Worm (Caenorhabditis elegans) whole organism, dauer: ENCODE data around the gene smf-3.

Experiments used
- unc-62 ChIP-seq: sonication (generic microtip); optimal IDR thresholded peaks from 2 replicates; lab custom pipeline; 2017; ENCODE audit warnings: missing biosample characterization, missing genetic modification reagents, missing genetic modification characterization

smf-3 gene

DNA sequence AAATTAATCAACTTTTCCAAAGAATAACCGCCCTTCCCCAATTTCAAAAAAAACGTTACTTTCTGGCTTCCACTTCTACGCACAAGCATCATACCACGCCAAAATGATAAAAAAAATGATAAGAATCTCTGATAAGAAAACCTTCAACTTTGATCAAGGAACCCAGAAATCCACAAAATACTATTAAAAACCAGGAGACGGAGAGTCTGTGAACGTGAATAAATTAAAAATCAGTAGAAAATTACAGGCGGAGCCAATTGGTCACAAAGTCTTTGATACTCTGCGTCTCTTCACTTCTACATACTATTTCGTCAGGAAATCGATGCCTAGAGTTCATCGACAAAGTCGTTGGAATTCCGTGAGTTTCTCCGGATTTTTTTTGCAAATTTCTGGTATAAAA is at the start of gene smf-3:
TSS of gene smf-3 (plus strand) at position 259 of the 400 bp plus-strand sequence.
- no peak for TF ChIP-seq unc-62 (GFP tag; lab: Kevin White, UChicago)

DNA sequence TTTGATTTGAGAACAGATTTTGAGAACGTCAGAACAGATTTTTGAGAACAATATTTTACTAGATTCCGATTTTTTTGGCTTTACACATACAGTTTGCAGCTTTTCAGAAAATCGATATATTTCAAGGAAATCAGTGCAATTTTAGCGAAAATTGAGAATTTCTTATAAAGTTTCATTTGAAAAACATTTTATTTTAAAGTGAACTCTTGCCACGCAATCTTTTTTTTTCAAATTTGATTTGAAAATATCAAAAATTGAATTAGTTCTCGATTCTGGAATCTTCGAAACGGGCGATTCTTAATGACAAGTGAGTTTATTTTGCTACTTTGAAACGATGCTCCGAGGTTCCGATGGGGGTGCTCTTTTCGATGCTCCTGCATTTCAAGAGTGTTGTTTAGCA is 46.6 kb upstream of the smf-3 start, which contains the start of gene Y69A2AR.51:
TSS of gene Y69A2AR.51 (plus strand) at position 301 of the 400 bp plus-strand sequence.
- TF ChIP-seq unc-62 (GFP tag; lab: Kevin White, UChicago): no peak

DNA sequence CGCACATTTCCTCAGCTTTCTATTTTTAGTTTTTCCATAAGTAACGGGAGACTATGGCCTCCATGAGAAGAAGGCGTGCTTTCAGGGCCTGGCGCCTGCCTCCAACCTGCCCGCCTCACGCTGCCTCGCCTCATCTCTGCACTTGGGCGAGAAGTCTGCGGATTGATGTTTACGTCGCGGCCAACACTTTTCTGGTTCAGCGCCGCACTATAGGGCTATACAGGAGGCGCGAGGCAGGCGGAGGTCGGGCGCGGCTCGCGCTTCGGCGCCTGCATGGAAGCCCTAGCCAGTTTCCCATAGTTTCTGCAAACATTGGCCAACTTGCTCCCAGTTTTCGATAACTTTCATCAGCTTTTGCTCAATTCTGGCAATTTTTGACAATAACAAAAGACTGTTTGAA is 45.5 kb upstream of the smf-3 start:
- TF ChIP-seq unc-62 (GFP tag; lab: Kevin White, UChicago): no peak

DNA sequence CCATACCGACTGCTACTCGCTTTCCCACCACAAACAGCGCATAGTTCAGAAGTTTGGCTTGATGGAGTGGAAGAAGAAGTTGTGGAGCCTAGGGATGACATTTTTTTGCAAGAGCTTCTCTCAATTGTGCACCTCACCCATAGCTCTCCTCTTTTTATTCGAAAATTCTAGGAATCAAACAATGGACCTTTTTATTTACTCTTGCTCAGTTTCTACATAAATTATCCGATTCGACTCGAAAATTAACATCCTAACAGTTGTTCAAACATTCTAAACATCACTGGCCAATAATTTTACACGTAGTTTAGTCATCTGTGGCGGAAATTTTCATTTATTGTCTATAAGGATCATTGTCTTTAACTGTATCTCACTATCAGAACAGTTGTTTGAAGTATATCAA is 37.2 kb upstream of the smf-3 start, which contains the start of gene nhr-242:
TSS of gene nhr-242 (minus strand) at position 101 of the 400 bp plus-strand sequence.
- TF ChIP-seq unc-62 (GFP tag; lab: Kevin White, UChicago): no peak

DNA sequence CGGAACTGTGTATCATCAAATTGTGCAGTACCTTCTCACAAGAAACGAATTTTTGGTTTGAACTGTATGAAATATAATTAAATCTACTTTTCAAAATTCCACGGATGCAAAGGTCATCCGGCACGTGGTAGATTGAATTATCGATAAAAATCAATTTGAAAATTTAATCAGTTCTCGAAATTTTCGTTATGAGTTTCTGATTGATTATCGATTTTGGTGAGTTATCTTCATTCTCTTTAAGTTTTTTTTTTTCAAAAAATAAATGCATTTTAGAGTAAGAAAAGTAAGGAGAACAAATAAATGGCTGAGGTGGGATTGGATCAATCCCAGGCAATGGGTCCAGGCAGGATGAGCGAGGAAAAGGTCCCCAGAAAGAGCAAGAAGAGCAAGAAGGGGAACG is 21.3 kb upstream of the smf-3 start, which contains the start of gene Y69A2AR.47:
TSS of gene Y69A2AR.47 (plus strand) at position 301 of the 400 bp plus-strand sequence.
- TF ChIP-seq unc-62 (GFP tag; lab: Kevin White, UChicago): no peak

DNA sequence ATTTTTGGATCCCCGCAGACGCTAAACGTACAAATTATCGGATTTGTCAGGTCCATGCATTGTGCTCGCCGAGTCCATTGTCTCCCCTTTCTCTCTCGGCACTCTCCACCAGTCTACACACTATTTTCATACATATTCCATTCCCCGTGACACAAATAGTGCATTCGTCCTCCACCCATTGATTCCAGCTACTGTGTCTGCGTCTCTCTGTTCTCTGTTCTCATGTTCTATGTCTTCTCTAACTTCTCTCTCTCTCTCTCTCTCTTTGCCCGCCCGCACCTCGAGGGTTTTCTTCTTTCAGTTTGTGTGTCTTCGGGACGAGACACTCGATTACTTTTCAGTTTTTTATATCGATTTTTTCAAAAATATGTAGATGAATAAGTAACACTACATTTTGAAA is 19.0 kb upstream of the smf-3 start:
- no peak for TF ChIP-seq unc-62 (GFP tag; lab: Kevin White, UChicago)

DNA sequence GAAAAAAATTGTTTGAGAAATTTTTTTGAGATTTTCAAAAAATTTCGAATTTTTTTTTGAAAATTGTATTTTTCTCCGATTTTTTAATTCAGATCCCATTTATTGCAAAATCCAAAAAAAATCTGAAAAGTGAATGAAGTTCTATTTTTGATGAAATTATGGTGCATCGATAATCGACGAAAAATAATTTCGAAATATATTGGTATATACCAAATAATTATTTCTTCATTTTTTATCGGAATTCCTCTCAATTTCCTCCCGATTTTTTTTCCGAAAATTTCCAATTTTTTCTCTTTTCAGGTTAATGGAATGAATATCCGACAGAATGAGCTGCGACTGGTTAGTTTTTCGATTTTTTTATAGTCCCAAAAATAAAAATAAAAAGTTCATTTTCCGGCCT is 17.8 kb upstream of the smf-3 start, which contains the start of gene epg-9:
TSS of gene epg-9 (plus strand) at position 301 of the 400 bp plus-strand sequence.
- TF ChIP-seq unc-62 (GFP tag; lab: Kevin White, UChicago): no peak

DNA sequence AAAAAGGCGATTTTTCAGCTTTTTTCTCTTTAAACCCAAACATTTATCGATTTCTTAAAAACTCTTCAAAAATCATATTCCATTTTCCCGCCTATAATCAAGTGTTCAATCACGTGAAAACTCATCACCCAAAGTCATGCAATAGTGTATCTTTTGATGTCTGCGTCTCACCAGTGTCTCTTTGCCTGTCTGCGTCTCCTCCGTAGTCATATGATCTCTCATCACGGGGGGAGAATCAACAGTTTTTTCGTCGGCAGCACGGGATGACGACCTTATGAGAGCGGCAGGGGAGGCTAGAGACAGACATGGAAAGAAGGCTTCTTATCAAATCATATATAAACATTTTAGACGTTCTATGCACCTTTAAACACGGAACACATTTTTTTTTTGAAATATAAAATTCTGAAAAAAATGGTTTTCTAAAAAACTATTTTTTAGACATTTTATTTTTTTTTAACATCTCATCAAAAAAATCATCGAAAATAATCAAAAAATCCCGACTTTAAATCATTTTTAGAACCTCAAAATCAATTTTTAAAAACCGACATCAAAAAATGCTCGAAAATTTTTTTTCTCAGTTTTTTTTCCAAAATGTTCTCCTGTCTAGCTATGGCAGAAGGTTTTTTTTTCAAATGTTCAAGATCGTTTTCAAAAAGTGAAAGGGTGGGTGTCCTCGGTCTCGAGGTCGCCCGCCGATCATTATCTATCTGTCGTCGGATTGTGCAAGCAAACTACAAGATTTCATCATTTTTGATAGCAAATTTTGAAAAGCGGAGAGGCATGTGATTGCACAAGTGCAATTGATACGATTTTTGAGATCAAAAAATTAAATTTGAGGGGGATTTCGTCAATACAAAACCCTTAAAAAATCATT is 16.4 kb upstream of the smf-3 start:
- no peak for TF ChIP-seq unc-62 (GFP tag; lab: Kevin White, UChicago)

DNA sequence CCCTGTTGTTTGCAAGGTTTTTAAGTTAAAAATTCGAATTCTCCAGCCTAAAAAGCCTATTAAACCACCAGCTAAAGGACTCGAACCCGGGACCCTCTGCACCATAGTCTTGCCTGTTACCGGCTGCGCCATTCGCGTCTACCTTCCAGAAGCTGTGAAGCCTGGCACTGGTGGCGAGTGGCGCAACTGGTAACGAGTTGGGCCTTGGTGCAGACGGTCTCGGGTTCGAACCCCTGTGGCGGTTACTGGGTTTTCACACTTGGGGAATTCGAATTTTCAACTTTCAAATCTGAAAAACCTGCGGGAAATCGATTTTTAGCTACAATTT is 15.8 kb upstream of the smf-3 start:
- no peak for TF ChIP-seq unc-62 (GFP tag; lab: Kevin White, UChicago)

DNA sequence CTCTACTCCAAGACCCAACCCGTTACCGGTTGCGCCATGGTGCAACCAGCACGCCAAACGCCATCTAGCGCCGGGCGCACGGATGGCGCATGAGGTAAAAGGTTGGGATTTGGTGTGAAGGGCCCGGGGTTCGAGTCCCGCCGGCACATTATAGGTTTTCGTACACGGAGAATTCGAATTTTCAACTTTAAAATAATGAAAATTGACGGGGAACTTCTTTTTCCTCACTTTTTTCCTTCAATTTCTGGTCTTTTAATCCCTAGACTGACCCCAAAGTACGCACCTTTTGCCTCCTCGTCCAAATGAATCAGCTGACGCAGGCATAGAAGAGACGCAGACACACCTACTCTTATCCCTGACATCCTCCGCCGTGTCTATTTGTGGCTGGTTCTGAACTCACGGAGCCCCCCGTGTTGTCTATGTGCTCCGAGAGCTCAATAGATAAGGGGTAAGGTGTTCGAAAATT is 15.1 kb upstream of the smf-3 start:
- TF ChIP-seq unc-62 (GFP tag; lab: Kevin White, UChicago): no peak

DNA sequence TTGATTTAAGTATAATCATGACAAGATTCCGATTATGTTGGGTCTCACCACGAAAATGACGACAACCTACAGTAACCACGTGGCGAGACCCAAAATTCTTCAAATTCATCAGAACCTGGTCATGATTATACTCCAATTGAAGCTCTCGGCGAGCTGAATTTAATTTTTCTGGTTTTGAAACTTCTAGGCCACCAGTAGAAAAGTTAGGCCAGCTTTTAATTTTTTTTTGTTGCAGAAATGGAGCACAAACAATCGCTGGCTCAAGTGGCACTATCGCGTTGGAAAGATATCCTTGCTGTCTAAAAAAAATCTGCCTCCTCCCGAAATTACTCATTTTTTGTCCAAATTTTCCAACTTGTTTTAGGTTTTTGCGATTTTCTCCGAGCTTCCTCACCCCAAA is 12.1 kb upstream of the smf-3 start:
- no peak for TF ChIP-seq unc-62 (GFP tag; lab: Kevin White, UChicago)

DNA sequence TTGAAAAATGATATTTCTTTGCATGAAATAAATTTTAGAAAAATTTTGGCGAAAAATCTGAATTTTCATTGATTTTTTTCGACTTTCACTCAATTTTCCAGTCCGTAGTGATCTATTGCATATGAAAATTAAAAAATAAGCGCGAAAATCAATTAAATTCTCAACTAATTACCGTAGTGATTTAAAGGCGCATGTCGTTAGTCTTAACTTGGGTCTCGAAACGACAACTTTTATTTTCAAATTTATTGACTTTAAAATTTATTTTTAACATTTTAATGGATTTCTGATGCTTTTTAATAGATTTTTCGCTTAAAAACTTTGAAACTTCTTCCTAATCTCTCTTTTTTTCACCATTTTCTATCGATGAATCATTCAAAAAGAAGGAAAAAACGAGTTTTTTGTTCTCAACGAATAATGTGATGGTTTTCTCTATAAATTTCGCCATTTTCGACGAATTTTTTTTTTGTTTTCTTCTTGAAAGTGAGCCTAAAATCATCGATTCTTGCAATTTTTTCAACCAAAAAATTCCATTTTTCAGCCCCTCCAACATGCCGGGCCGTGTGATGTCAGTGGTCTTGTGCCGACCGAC is 11.1 kb upstream of the smf-3 start, which contains the start of gene vamp-7:
TSS of gene vamp-7 (plus strand) at position 539 of the 589 bp plus-strand sequence.
- TF ChIP-seq unc-62 (GFP tag; lab: Kevin White, UChicago): no peak

DNA sequence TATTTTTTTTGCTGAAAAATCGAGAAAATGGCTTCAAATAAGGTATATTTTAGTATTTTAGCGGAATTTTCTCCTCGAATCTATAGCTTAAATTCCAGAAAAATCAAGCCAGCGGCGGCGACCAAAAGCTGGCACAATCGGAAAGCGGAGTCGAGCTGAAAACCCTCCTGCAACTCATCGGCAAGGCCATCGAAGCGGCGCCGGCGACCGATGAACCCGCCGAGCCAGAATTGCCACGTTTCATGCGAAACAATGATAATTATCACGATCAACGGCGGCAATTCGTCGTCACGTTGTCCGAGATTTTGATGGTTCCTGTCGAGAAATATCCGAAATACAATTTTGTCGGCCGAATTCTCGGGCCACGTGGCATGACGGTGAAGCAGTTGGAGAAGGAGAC is 8.3 kb upstream of the smf-3 start, which contains the start of gene Y69A2AR.32:
TSS of gene Y69A2AR.32 (plus strand) at position 28 of the 400 bp plus-strand sequence.
- no peak for TF ChIP-seq unc-62 (GFP tag; lab: Kevin White, UChicago)

DNA sequence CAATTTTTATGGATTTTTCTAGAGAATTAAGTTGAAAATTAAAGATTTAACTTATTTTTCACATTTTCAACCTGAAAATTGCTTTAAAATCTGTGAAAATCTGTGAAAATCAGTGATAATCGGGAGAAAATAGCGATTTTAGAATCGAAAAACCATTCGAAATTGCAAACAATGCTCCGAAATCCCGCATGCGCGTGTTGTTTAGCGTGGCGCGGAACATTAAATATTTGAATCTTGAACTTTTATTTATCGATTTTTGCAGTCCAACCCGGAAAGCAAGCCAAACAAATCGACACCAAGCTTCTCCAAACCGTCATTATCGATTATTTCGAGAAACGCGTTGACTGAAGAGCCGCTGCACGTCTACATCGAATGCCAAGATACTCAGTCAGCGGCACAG is 7.7 kb upstream of the smf-3 start:
- no peak for TF ChIP-seq unc-62 (GFP tag; lab: Kevin White, UChicago)

DNA sequence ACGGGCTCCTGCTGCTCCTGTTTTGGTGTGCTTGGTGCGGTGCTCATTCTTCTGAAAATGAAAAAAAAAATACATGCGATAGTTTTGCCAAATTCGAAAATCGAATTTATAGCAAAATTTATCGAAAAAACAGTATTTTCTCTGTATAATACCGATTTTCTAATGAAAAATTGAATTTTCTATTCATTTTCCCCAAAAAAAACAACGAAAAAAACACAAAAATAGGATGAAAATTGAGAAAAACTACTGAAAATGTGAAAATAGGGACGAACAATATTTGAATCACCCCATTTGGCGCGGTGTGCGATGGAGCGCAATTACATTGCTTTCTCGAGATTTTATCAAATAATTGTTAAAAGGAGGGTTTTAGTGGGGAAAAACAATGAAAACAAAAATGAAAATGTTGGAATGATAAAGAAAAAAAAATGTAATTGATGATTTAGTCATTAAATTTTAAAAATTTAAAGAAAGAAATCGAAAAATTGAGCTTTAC is 5.6 kb upstream of the smf-3 start, which contains the start of gene Y69A2AR.28:
TSS of gene Y69A2AR.28 (minus strand) at position 51 of the 493 bp plus-strand sequence.
- no peak for TF ChIP-seq unc-62 (GFP tag; lab: Kevin White, UChicago)

DNA sequence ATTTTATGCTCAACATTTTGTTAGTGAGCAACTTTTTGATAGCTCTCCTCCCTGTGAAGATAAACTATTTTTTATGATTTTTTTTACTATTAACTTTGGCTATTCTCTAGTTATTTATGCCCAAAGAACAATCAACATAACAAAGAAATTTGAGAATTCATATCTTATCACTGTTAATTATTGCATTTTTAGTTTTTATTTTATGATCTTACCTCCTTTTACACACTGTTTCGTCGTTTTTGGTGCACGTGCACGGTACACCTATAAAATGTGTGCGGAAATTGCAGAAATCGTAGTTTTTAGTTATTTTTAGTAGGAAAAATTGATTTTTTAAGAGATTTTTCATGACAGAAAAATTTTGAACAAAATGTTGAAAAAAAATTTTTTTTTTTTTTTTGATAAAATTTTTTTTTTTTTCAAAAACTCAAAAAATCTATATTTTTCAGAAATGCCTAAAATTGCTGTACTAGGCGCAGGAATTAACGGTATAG is 4.9 kb upstream of the smf-3 start, which contains the start of gene daao-1:
TSS of gene daao-1 (plus strand) at position 441 of the 491 bp plus-strand sequence.
- TF ChIP-seq unc-62 (GFP tag; lab: Kevin White, UChicago): no peak
